Fruit fly (Drosophila melanogaster): ENCODE measurements around the gene Osi2.

DNA sequence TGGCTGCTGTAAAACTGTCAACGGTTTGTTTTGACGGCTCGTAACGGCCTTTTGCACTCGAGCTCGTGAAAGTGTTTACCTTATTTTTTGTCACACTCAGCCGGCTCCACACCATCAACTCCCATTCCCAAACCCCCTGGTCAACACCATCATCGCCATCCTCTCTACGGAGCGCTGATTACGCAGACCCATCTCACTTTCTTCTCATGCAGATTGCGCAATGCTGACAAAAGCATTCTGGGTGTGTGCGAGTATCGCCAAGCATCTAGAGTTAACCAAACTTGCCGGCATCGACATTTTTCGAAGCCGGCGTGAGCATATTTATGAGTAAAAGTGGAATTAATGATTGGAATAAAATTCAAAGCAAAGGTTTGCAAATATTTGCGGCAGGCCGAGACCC lies 12.8 kb upstream of the Osi2 start:
- TF ChIP-seq h (optimal IDR thresholded peaks at IDR 0.05) (no peak), psq (optimal IDR thresholded peaks at IDR 0.05) (no peak), Sin3A (optimal IDR thresholded peaks at IDR 0.05) (no peak), ttk (optimal IDR thresholded peaks at IDR 0.05) (no peak), insv (optimal IDR thresholded peaks at IDR 0.05) (no peak)

Measured in Kc167 (cell line).